Fruit fly (Drosophila melanogaster) whole organism, prepupa: ENCODE data around the gene Rcd-1.

Source experiments
- Blimp-1 ChIP-seq: fragments of 200-800 bp; sonication (Bioruptor generic); optimal IDR thresholded peaks from 3 replicates; lab custom pipeline; 2017; ENCODE audit warnings: missing biosample characterization, missing genetic modification characterization, mild to moderate bottlenecking, moderate library complexity, missing genetic modification reagents
- CG10631 ChIP-seq: fragments of 200-800 bp; sonication (Bioruptor generic); optimal IDR thresholded peaks from 2 replicates; lab custom pipeline; 2016; ENCODE audit warnings: missing biosample characterization, missing genetic modification characterization
- CG11294 ChIP-seq: fragments of 200-800 bp; sonication (Bioruptor generic); IDR thresholded peaks from 2 replicates; pipeline ENCODE4 v1.3.6; 2022; ENCODE audit warnings: missing biosample characterization, missing genetic modification characterization
- CG6808 ChIP-seq: fragments of 200-800 bp; sonication (Bioruptor generic); optimal IDR thresholded peaks from 3 replicates; lab custom pipeline; 2017; ENCODE audit warnings: missing biosample characterization, missing genetic modification characterization, mild to moderate bottlenecking, moderate library complexity, missing genetic modification reagents
- CG9139 ChIP-seq: fragments of 200-800 bp; sonication (Bioruptor generic); optimal IDR thresholded peaks from 3 replicates; lab custom pipeline; 2017; ENCODE audit warnings: missing biosample characterization, mild to moderate bottlenecking, missing genetic modification characterization
- Ets96B ChIP-seq: fragments of 200-800 bp; optimal IDR thresholded peaks from 2 replicates; lab custom pipeline; 2019; ENCODE audit warnings: missing biosample characterization, mild to moderate bottlenecking, missing genetic modification characterization, moderate library complexity
- achi ChIP-seq: fragments of 200-800 bp; sonication (Bioruptor generic); optimal IDR thresholded peaks from 3 replicates; lab custom pipeline; 2016; ENCODE audit warnings: missing biosample characterization, missing genetic modification characterization
- lz ChIP-seq: fragments of 200-800 bp; sonication (Bioruptor generic); optimal IDR thresholded peaks from 3 replicates; lab custom pipeline; 2016; ENCODE audit warnings: missing biosample characterization, missing genetic modification characterization
- net ChIP-seq: fragments of 200-800 bp; sonication (Bioruptor generic); optimal IDR thresholded peaks from 3 replicates; lab custom pipeline; 2016; ENCODE audit warnings: missing biosample characterization, missing genetic modification characterization
- topi ChIP-seq: fragments of 200-800 bp; sonication (Bioruptor generic); optimal IDR thresholded peaks from 3 replicates; lab custom pipeline; 2016; ENCODE audit warnings: missing biosample characterization, missing genetic modification characterization

dm6 chrX:19598503-19598902 is 40.1 kb upstream of the Rcd-1 start:
- TF ChIP-seq lz (GFP tag; lab: Kevin White, UChicago) (no peak), CG10631 (GFP tag; lab: Kevin White, UChicago) (no peak), topi (no peak), Blimp-1 (GFP tag; lab: Kevin White, UChicago) (no peak), CG6808 (GFP tag; lab: Kevin White, UChicago) (no peak), net (GFP tag; lab: Kevin White, UChicago) (no peak), Ets96B (tag; lab: Kevin White, UChicago) (no peak), achi (GFP tag; lab: Kevin White, UChicago) (no peak), CG9139 (no peak), CG11294 (GFP tag; lab: Robert Waterston, UW) (no peak)
